Worm (Caenorhabditis elegans) whole organism, L1 larva: ENCODE measurements around the gene efhc-1.

Experiments
- C34B4.2 ChIP-seq: sonication (generic microtip); optimal IDR thresholded peaks from 2 replicates; lab custom pipeline; 2017; ENCODE audit warnings: mild to moderate bottlenecking, missing genetic modification characterization, missing compliant biosample characterization
- Y116A8C.19 ChIP-seq: sonication (generic microtip); optimal IDR thresholded peaks from 2 replicates; lab custom pipeline; 2016; ENCODE audit warnings: missing compliant biosample characterization, missing genetic modification characterization, borderline replicate concordance
- alr-1 ChIP-seq: fragments of 200-800 bp; sonication (Bioruptor generic); optimal IDR thresholded peaks from 2 replicates; lab custom pipeline; 2018; ENCODE audit warnings: borderline replicate concordance, mild to moderate bottlenecking, missing genetic modification characterization, missing compliant biosample characterization
- aly-2 ChIP-seq: fragments of 150-350 bp; optimal IDR thresholded peaks from 2 replicates; lab custom pipeline; 2014; ENCODE audit warnings: missing biosample characterization, missing genetic modification characterization
- blmp-1 ChIP-seq: fragments of 150-350 bp; optimal IDR thresholded peaks from 2 replicates; lab custom pipeline; 2014; ENCODE audit warnings: missing biosample characterization, missing genetic modification characterization
- ceh-63 ChIP-seq: fragments of 200-800 bp; sonication (Bioruptor generic); optimal IDR thresholded peaks from 2 replicates; lab custom pipeline; 2018; ENCODE audit warnings: mild to moderate bottlenecking, missing genetic modification characterization, missing compliant biosample characterization
- ceh-8 ChIP-seq: fragments of 200-800 bp; sonication (Bioruptor generic); optimal IDR thresholded peaks from 2 replicates; lab custom pipeline; 2018; ENCODE audit warnings: mild to moderate bottlenecking, missing genetic modification characterization, moderate library complexity, missing compliant biosample characterization
- ceh-82 ChIP-seq, 3 experiments: fragments of 150-350 bp in 1 of 3; sonication (generic microtip) in 2 of 3; optimal IDR thresholded peaks; 2 replicates each; lab custom pipeline; 2014 to 2017; ENCODE audit warnings: missing biosample characterization in 3 of 3, missing genetic modification characterization in 3 of 3
- ceh-88 ChIP-seq: fragments of 200-800 bp; sonication (Bioruptor generic); IDR thresholded peaks from 2 replicates; pipeline ENCODE4 v1.3.6; 2022; ENCODE audit warnings: missing genetic modification characterization, missing compliant biosample characterization
- ces-1 ChIP-seq: fragments of 150-350 bp; optimal IDR thresholded peaks from 2 replicates; lab custom pipeline; 2014; ENCODE audit warnings: missing biosample characterization, missing genetic modification reagents, missing genetic modification characterization
- efl-1 ChIP-seq, 4 experiments: fragments of 150-350 bp; optimal IDR thresholded peaks in 3 of 4; peaks in 1 of 4; 1 replicate in 1 of 4; 2 replicates in 3 of 4; lab custom pipeline; 2014; ENCODE audit warnings: missing biosample characterization in 2 of 4, missing genetic modification characterization in 2 of 4, missing genetic modification reagents in 2 of 4
- efl-3 ChIP-seq: fragments of 200-800 bp; sonication (Bioruptor generic); optimal IDR thresholded peaks from 2 replicates; lab custom pipeline; 2018; ENCODE audit warnings: mild to moderate bottlenecking, missing genetic modification characterization, missing compliant biosample characterization
- egl-27 ChIP-seq, 2 experiments: fragments of 150-350 bp in 1 of 2; sonication (generic microtip); optimal IDR thresholded peaks; 3 replicates each; lab custom pipeline; 2017 to 2018; ENCODE audit warnings: missing biosample characterization in 2 of 2, missing genetic modification characterization in 2 of 2, missing genetic modification reagents in 2 of 2
- ets-5 ChIP-seq: fragments of 200-800 bp; sonication (Bioruptor generic); IDR thresholded peaks from 2 replicates; pipeline ENCODE4 v1.3.6; 2022; ENCODE audit warnings: missing genetic modification characterization, missing compliant biosample characterization
- fkh-10 ChIP-seq: sonication (generic microtip); optimal IDR thresholded peaks from 2 replicates; lab custom pipeline; 2017; ENCODE audit warnings: missing biosample characterization, missing genetic modification reagents, missing genetic modification characterization
- fkh-4 ChIP-seq: sonication (generic microtip); optimal IDR thresholded peaks from 2 replicates; lab custom pipeline; 2016; ENCODE audit warnings: missing compliant biosample characterization, missing genetic modification characterization, borderline replicate concordance
- fos-1 ChIP-seq: fragments of 150-350 bp; optimal IDR thresholded peaks from 2 replicates; lab custom pipeline; 2014; ENCODE audit warnings: missing biosample characterization, missing genetic modification characterization
- hlh-17 ChIP-seq: fragments of 200-800 bp; sonication (Bioruptor generic); optimal IDR thresholded peaks from 2 replicates; lab custom pipeline; 2018; ENCODE audit warnings: missing genetic modification characterization, mild to moderate bottlenecking, missing compliant biosample characterization, moderate library complexity, borderline replicate concordance
- hlh-4 ChIP-seq: sonication (generic microtip); optimal IDR thresholded peaks from 2 replicates; lab custom pipeline; 2016; ENCODE audit warnings: mild to moderate bottlenecking, missing genetic modification characterization, missing compliant biosample characterization
- hpl-2 ChIP-seq: fragments of 150-350 bp; optimal IDR thresholded peaks from 2 replicates; lab custom pipeline; 2014; ENCODE audit warnings: missing biosample characterization, missing genetic modification reagents, missing genetic modification characterization
- isw-1 ChIP-seq: fragments of 200-800 bp; sonication (Bioruptor generic); IDR thresholded peaks from 2 replicates; pipeline ENCODE4 v1.3.6; 2022; ENCODE audit warnings: missing genetic modification characterization, missing compliant biosample characterization
- jun-1 ChIP-seq: fragments of 150-350 bp; optimal IDR thresholded peaks from 2 replicates; lab custom pipeline; 2014; ENCODE audit warnings: missing biosample characterization, missing genetic modification reagents, missing genetic modification characterization
- lin-14 ChIP-seq: fragments of 200-800 bp; sonication (Bioruptor generic); optimal IDR thresholded peaks from 2 replicates; lab custom pipeline; 2018; ENCODE audit warnings: mild to moderate bottlenecking, missing genetic modification characterization, moderate library complexity, missing compliant biosample characterization
- lin-39 ChIP-seq: fragments of 150-350 bp; optimal IDR thresholded peaks from 2 replicates; lab custom pipeline; 2014; ENCODE audit warnings: missing biosample characterization, missing genetic modification reagents, missing genetic modification characterization
- lir-3 ChIP-seq: sonication (generic microtip); optimal IDR thresholded peaks from 2 replicates; lab custom pipeline; 2016; ENCODE audit warnings: mild to moderate bottlenecking, missing genetic modification characterization, moderate library complexity, missing compliant biosample characterization; ENCODE audit not compliant: poor library complexity
- lsy-2 ChIP-seq, 2 experiments: fragments of 150-350 bp; optimal IDR thresholded peaks; 2 replicates each; lab custom pipeline; 2014; ENCODE audit warnings: missing biosample characterization in 2 of 2, missing genetic modification characterization in 2 of 2
- mab-9 ChIP-seq: fragments of 200-800 bp; sonication (Bioruptor generic); IDR thresholded peaks from 2 replicates; pipeline ENCODE4 v1.3.6; 2022; ENCODE audit warnings: missing genetic modification reagents, missing genetic modification characterization, missing compliant biosample characterization
- mdl-1 ChIP-seq, 2 experiments: fragments of 150-350 bp; optimal IDR thresholded peaks; 2 replicates each; lab custom pipeline; 2014 to 2017; ENCODE audit warnings: missing biosample characterization in 2 of 2, missing genetic modification characterization in 2 of 2, inconsistent platforms in 1 of 2
- mep-1 ChIP-seq: fragments of 150-350 bp; optimal IDR thresholded peaks from 2 replicates; lab custom pipeline; 2014; ENCODE audit warnings: missing biosample characterization, missing genetic modification characterization
- nhr-12 ChIP-seq: sonication (generic microtip); optimal IDR thresholded peaks from 2 replicates; lab custom pipeline; 2017; ENCODE audit warnings: missing biosample characterization, missing genetic modification characterization
- nhr-237 ChIP-seq: fragments of 150-350 bp; optimal IDR thresholded peaks from 2 replicates; lab custom pipeline; 2014; ENCODE audit warnings: missing biosample characterization, missing genetic modification characterization
- nhr-71 ChIP-seq: sonication (generic microtip); optimal IDR thresholded peaks from 2 replicates; lab custom pipeline; 2016; ENCODE audit warnings: mild to moderate bottlenecking, missing genetic modification characterization, moderate library complexity, missing compliant biosample characterization
- nhr-84 ChIP-seq: sonication (generic microtip); optimal IDR thresholded peaks from 2 replicates; lab custom pipeline; 2017; ENCODE audit warnings: missing biosample characterization, missing genetic modification characterization
- nhr-90 ChIP-seq: sonication (generic microtip); optimal IDR thresholded peaks from 2 replicates; lab custom pipeline; 2016; ENCODE audit warnings: mild to moderate bottlenecking, missing genetic modification characterization, missing compliant biosample characterization; ENCODE audit not compliant: poor library complexity
- pax-3 ChIP-seq: fragments of 200-800 bp; sonication (Bioruptor generic); optimal IDR thresholded peaks from 2 replicates; lab custom pipeline; 2018; ENCODE audit warnings: mild to moderate bottlenecking, missing genetic modification characterization, moderate library complexity, missing compliant biosample characterization
- sox-4 ChIP-seq: sonication (generic microtip); optimal IDR thresholded peaks from 2 replicates; lab custom pipeline; 2016; ENCODE audit warnings: missing genetic modification characterization, missing compliant biosample characterization
- tbx-2 ChIP-seq: sonication (generic microtip); optimal IDR thresholded peaks from 2 replicates; lab custom pipeline; 2016; ENCODE audit warnings: missing genetic modification characterization, missing compliant biosample characterization
- tlp-1 ChIP-seq: fragments of 150-350 bp; optimal IDR thresholded peaks from 2 replicates; lab custom pipeline; 2014; ENCODE audit warnings: missing biosample characterization, missing genetic modification characterization
- unc-130 ChIP-seq: fragments of 150-350 bp; optimal IDR thresholded peaks from 2 replicates; lab custom pipeline; 2017; ENCODE audit warnings: missing biosample characterization, missing genetic modification characterization, inconsistent platforms
- vab-15 ChIP-seq: sonication (generic microtip); optimal IDR thresholded peaks from 2 replicates; lab custom pipeline; 2017; ENCODE audit warnings: missing genotype, mild to moderate bottlenecking, missing genetic modification characterization, missing compliant biosample characterization
- zag-1 ChIP-seq: fragments of 150-350 bp; optimal IDR thresholded peaks from 2 replicates; lab custom pipeline; 2014; ENCODE audit warnings: missing biosample characterization, missing genetic modification characterization
- zip-4 ChIP-seq: fragments of 200-800 bp; sonication (Bioruptor generic); optimal IDR thresholded peaks from 2 replicates; lab custom pipeline; 2018; ENCODE audit warnings: mild to moderate bottlenecking, missing genetic modification characterization, moderate library complexity, missing compliant biosample characterization
- ztf-11 ChIP-seq, 2 experiments: sonication (generic microtip); optimal IDR thresholded peaks; 2 replicates each; lab custom pipeline; 2016 to 2017; ENCODE audit warnings: missing genetic modification characterization in 2 of 2, missing biosample characterization in 1 of 2, missing compliant biosample characterization in 1 of 2

efhc-1 gene

DNA sequence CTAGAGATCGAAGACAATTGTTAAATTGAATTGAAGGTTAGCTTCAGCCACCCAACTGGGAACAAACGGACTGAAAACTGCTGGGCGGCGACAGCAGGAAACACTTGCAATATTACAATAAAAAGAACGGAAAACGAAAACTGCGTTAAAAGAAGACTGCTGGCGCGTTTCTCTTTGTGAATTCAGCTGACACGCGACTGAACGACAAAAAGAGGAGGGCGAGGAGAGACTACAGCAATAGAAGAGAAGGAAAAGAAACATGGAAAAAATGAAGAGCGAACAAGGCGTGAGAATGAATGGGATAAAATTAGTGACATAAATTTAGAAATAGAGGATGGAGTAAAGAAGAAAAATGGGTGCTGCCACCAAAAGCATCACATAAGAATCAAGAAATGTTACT, 19.5 kb downstream of the efhc-1 start (continued):
- TF ChIP-seq sox-4 (tag; lab: Kevin White, UChicago) (peak; percentile 84), aly-2 (tag; lab: Kevin White, UChicago) (peak; percentile 50), tlp-1 (tag; lab: Kevin White, UChicago) (no peak), alr-1 (tag; lab: Kevin White, UChicago) (no peak), jun-1 (peak; percentile 89), pax-3 (tag; lab: Kevin White, UChicago) (peak; percentile 63), hpl-2 (no peak), lir-3 (tag; lab: Kevin White, UChicago) (peak; percentile 61), C34B4.2 (tag; lab: Kevin White, UChicago) (no peak), fos-1 (tag; lab: Kevin White, UChicago) (peak; percentile 87), zag-1 (tag; lab: Kevin White, UChicago) (no peak), lin-39 (peak; percentile 77), mab-9 (GFP tag; lab: Robert Waterston, UW) (peak; percentile 64), zip-4 (GFP tag; lab: Kevin White, UChicago) (peak; percentile 78), hlh-17 (GFP tag; lab: Kevin White, UChicago) (no peak), nhr-84 (tag; lab: Kevin White, UChicago) (no peak), nhr-237 (tag; lab: Kevin White, UChicago) (no peak), nhr-90 (tag; lab: Kevin White, UChicago) (peak; percentile 92), mdl-1 (tag; optimal IDR thresholded peaks at IDR 0.05; lab: Kevin White, UChicago) (peak; percentile 59 to 97), efl-1 (optimal IDR thresholded peaks at IDR 0.05; lab: Kevin White, UChicago) (peak; percentile 78 to 79), efl-1 (GFP tag; optimal IDR thresholded peaks at IDR 0.05 in 1 of 2; lab: Kevin White, UChicago) (peak; percentile 59 to 97), ceh-8 (GFP tag; lab: Kevin White, UChicago) (peak; percentile 90), mep-1 (tag; lab: Kevin White, UChicago) (peak; percentile 97), ces-1 (no peak), vab-15 (no peak), blmp-1 (tag; lab: Kevin White, UChicago) (peak; percentile 92), ceh-88 (GFP tag; lab: Robert Waterston, UW) (peak; percentile 73; the same call in 1 of the 2 replicates), ceh-63 (GFP tag; lab: Kevin White, UChicago) (no peak), egl-27 (tag; optimal IDR thresholded peaks at IDR 0.05; lab: Kevin White, UChicago) (peak; percentile 47 to 66), efl-3 (peak; percentile 14), nhr-12 (tag; lab: Kevin White, UChicago) (no peak), ceh-82 (tag; optimal IDR thresholded peaks at IDR 0.05; lab: Kevin White, UChicago) (peak; percentile 65 to 83 (median 73)), ets-5 (GFP tag; lab: Robert Waterston, UW) (no peak), fkh-4 (tag; lab: Kevin White, UChicago) (no peak), unc-130 (tag; lab: Kevin White, UChicago) (peak; percentile 37), hlh-4 (tag; lab: Kevin White, UChicago) (no peak), isw-1 (GFP tag; lab: Robert Waterston, UW) (peak; percentile 78), tbx-2 (tag; lab: Kevin White, UChicago) (peak; percentile 96), lin-14 (GFP tag; lab: Kevin White, UChicago) (peak; percentile 99), lsy-2 (tag; optimal IDR thresholded peaks at IDR 0.05; lab: Kevin White, UChicago) (peak; percentile 92), nhr-71 (tag; lab: Kevin White, UChicago) (peak; percentile 97), ztf-11 (tag; optimal IDR thresholded peaks at IDR 0.05; lab: Kevin White, UChicago) (peak in 1 of 2 experiments; percentile 80), fkh-10 (GFP tag; lab: Kevin White, UChicago) (peak; percentile 68), Y116A8C.19 (tag; lab: Kevin White, UChicago) (no peak)
